Worm (Caenorhabditis elegans) whole organism, late embryonic: ENCODE measurements around the gene aman-2.
A peak's percentile ranks its signal among the peaks of the same experiment; 100 is the strongest.

Experiments used
- C08G9.2 ChIP-seq: sonication (generic microtip); optimal IDR thresholded peaks from 2 replicates; lab custom pipeline; 2016; ENCODE audit warnings: mild to moderate bottlenecking, missing genetic modification characterization, moderate library complexity, missing compliant biosample characterization
- K02D7.2 ChIP-seq: sonication (generic microtip); optimal IDR thresholded peaks from 2 replicates; lab custom pipeline; 2017; ENCODE audit warnings: mild to moderate bottlenecking, missing genetic modification characterization, missing compliant biosample characterization
- K09A11.1 ChIP-seq: sonication (generic microtip); optimal IDR thresholded peaks from 2 replicates; lab custom pipeline; 2017; ENCODE audit warnings: antibody characterized with exemption, mild to moderate bottlenecking, missing genetic modification characterization, missing compliant biosample characterization; ENCODE audit not compliant: insufficient read depth
- Y22D7AL.16 ChIP-seq: sonication (generic microtip); optimal IDR thresholded peaks from 2 replicates; lab custom pipeline; 2016; ENCODE audit warnings: missing genetic modification characterization, missing compliant biosample characterization
- ama-1 ChIP-seq: fragments of 150-350 bp; optimal IDR thresholded peaks from 2 replicates; lab custom pipeline; 2014
- ceh-14 ChIP-seq: sonication (generic microtip); optimal IDR thresholded peaks from 2 replicates; lab custom pipeline; 2016; ENCODE audit warnings: missing genotype, missing genetic modification characterization, missing compliant biosample characterization
- ceh-18 ChIP-seq: sonication (generic microtip); optimal IDR thresholded peaks from 2 replicates; lab custom pipeline; 2016; ENCODE audit warnings: missing genetic modification characterization, missing compliant biosample characterization
- ceh-24 ChIP-seq: sonication (generic microtip); optimal IDR thresholded peaks from 2 replicates; lab custom pipeline; 2016; ENCODE audit warnings: mild to moderate bottlenecking, missing genetic modification characterization, missing compliant biosample characterization
- ceh-31 ChIP-seq: sonication (generic microtip); optimal IDR thresholded peaks from 2 replicates; lab custom pipeline; 2016; ENCODE audit warnings: missing genetic modification characterization, missing compliant biosample characterization
- ceh-6 ChIP-seq: fragments of 200-800 bp; sonication (Bioruptor generic); optimal IDR thresholded peaks from 2 replicates; lab custom pipeline; 2018; ENCODE audit warnings: mild to moderate bottlenecking, missing genetic modification characterization, missing compliant biosample characterization
- ceh-9 ChIP-seq: sonication (generic microtip); optimal IDR thresholded peaks from 2 replicates; lab custom pipeline; 2016; ENCODE audit warnings: mild to moderate bottlenecking, missing genetic modification characterization, inconsistent platforms, missing compliant biosample characterization
- dve-1 ChIP-seq: sonication (generic microtip); optimal IDR thresholded peaks from 2 replicates; lab custom pipeline; 2017; ENCODE audit warnings: antibody characterized with exemption, mild to moderate bottlenecking, missing genetic modification characterization, missing compliant biosample characterization
- elt-4 ChIP-seq: sonication (generic microtip); optimal IDR thresholded peaks from 2 replicates; lab custom pipeline; 2016; ENCODE audit warnings: missing genetic modification characterization, missing compliant biosample characterization
- eyg-1 ChIP-seq: sonication (generic microtip); optimal IDR thresholded peaks from 2 replicates; lab custom pipeline; 2016; ENCODE audit warnings: missing genotype, missing genetic modification characterization, missing compliant biosample characterization
- fax-1 ChIP-seq: sonication (generic microtip); optimal IDR thresholded peaks from 2 replicates; lab custom pipeline; 2016; ENCODE audit warnings: missing genotype, missing genetic modification characterization, missing compliant biosample characterization
- fkh-10 ChIP-seq: fragments of 150-350 bp; optimal IDR thresholded peaks from 2 replicates; lab custom pipeline; 2014; ENCODE audit warnings: missing biosample characterization, missing genetic modification reagents, missing genetic modification characterization
- hlh-15 ChIP-seq: sonication (generic microtip); optimal IDR thresholded peaks from 2 replicates; lab custom pipeline; 2016; ENCODE audit warnings: missing genetic modification characterization, missing compliant biosample characterization
- hlh-30 ChIP-seq: sonication (generic microtip); optimal IDR thresholded peaks from 2 replicates; lab custom pipeline; 2017; ENCODE audit warnings: antibody characterized with exemption, missing genetic modification characterization, missing compliant biosample characterization; ENCODE audit not compliant: insufficient read depth
- hlh-6 ChIP-seq: sonication (generic microtip); optimal IDR thresholded peaks from 2 replicates; lab custom pipeline; 2016; ENCODE audit warnings: missing genotype, missing genetic modification characterization, missing compliant biosample characterization
- hlh-8 ChIP-seq: sonication (generic microtip); optimal IDR thresholded peaks from 2 replicates; lab custom pipeline; 2016; ENCODE audit warnings: missing genotype, missing genetic modification characterization, missing compliant biosample characterization
- lim-6 ChIP-seq: sonication (generic microtip); optimal IDR thresholded peaks from 2 replicates; lab custom pipeline; 2016; ENCODE audit warnings: missing genetic modification characterization, missing compliant biosample characterization
- madf-2 ChIP-seq: sonication (generic microtip); optimal IDR thresholded peaks from 2 replicates; lab custom pipeline; 2017; ENCODE audit warnings: missing genetic modification characterization, missing compliant biosample characterization
- mec-3 ChIP-seq: sonication (generic microtip); optimal IDR thresholded peaks from 2 replicates; lab custom pipeline; 2016; ENCODE audit warnings: borderline replicate concordance, missing genetic modification characterization, missing compliant biosample characterization
- nfya-1 ChIP-seq: sonication (generic microtip); optimal IDR thresholded peaks from 2 replicates; lab custom pipeline; 2017; ENCODE audit warnings: missing genetic modification characterization, mild to moderate bottlenecking, missing compliant biosample characterization, antibody characterized with exemption, moderate library complexity
- pha-2 ChIP-seq: sonication (generic microtip); optimal IDR thresholded peaks from 2 replicates; lab custom pipeline; 2017; ENCODE audit warnings: mild to moderate bottlenecking, missing genetic modification characterization, missing compliant biosample characterization
- pha-4 ChIP-seq: fragments of 150-350 bp; optimal IDR thresholded peaks from 2 replicates; lab custom pipeline; 2018; ENCODE audit warnings: missing biosample characterization, missing genetic modification reagents, missing genetic modification characterization
- pros-1 ChIP-seq: fragments of 150-350 bp; optimal IDR thresholded peaks from 2 replicates; lab custom pipeline; 2014; ENCODE audit warnings: missing biosample characterization, missing genetic modification reagents, missing genetic modification characterization
- rnt-1 ChIP-seq: sonication (generic microtip); optimal IDR thresholded peaks from 2 replicates; lab custom pipeline; 2016; ENCODE audit warnings: missing genetic modification characterization, missing compliant biosample characterization
- sox-2 ChIP-seq: fragments of 200-800 bp; sonication (Bioruptor generic); IDR thresholded peaks from 2 replicates; pipeline ENCODE4 v1.3.6; 2022; ENCODE audit warnings: missing genetic modification reagents, missing genetic modification characterization, missing compliant biosample characterization
- tbx-2 ChIP-seq: sonication (generic microtip); optimal IDR thresholded peaks from 2 replicates; lab custom pipeline; 2016; ENCODE audit warnings: missing genetic modification characterization, missing compliant biosample characterization
- unc-3 ChIP-seq, 2 experiments: fragments of 200-800 bp in 1 of 2; sonication (Bioruptor generic) in 1 of 2; sonication (generic microtip) in 1 of 2; conservative IDR thresholded peaks in 1 of 2; optimal IDR thresholded peaks in 1 of 2; 2 replicates each; pipeline versions ENCODE4 v1.3.6 to Lab custom; 2016 to 2022; ENCODE audit warnings: missing compliant biosample characterization in 2 of 2, missing genetic modification characterization in 2 of 2, missing genetic modification reagents in 1 of 2
- unc-55 ChIP-seq: sonication (generic microtip); optimal IDR thresholded peaks from 2 replicates; lab custom pipeline; 2017; ENCODE audit warnings: missing biosample characterization, missing genetic modification reagents, missing genetic modification characterization

aman-2 gene

ce11 chrV:11927346-11927745 lies 5.7 kb downstream of the aman-2 start, which contains the start of gene osm-6:
Gene osm-6 (minus strand): TSS chrV:11927446.
- no peak for TF ChIP-seq sox-2
- TF ChIP-seq unc-3 (GFP tag; conservative IDR thresholded peaks at IDR 0.05; lab: Robert Waterston, UW): no peak
- TF ChIP-seq unc-3 (tag; optimal IDR thresholded peaks at IDR 0.05; lab: Kevin White, UChicago): no peak
- TF ChIP-seq madf-2 (tag; lab: Kevin White, UChicago): no peak
- no peak for TF ChIP-seq hlh-8
- TF ChIP-seq hlh-30 (tag; lab: Kevin White, UChicago): no peak
- TF ChIP-seq pha-4: no peak
- no peak for TF ChIP-seq dve-1 (tag; lab: Kevin White, UChicago)
- TF ChIP-seq K02D7.2 (tag; lab: Kevin White, UChicago): no peak
- TF ChIP-seq, all 69 proteins: peak for 0

ce11 chrV:11921689-11922517 lies 11.1 kb downstream of the aman-2 start:
- TF ChIP-seq hlh-8 (no peak), hlh-6 (tag; lab: Kevin White, UChicago) (no peak), ceh-31 (tag; lab: Kevin White, UChicago) (peak; percentile 45), mec-3 (no peak), rnt-1 (tag; lab: Kevin White, UChicago) (peak; percentile 4), nfya-1 (peak; percentile 19), ceh-18 (tag; lab: Kevin White, UChicago) (peak; percentile 23), ama-1 (lab: Kevin White, UChicago) (no peak), unc-55 (peak; percentile 18)
- TF ChIP-seq, all 69 proteins: peak for 5

ce11 chrV:11921229-11921628 lies 11.8 kb downstream of the aman-2 start:
- no peak for TF ChIP-seq ceh-24 (tag; lab: Kevin White, UChicago)
- TF ChIP-seq rnt-1 (tag; lab: Kevin White, UChicago): no peak
- TF ChIP-seq ceh-9 (tag; lab: Kevin White, UChicago): no peak
- no peak for TF ChIP-seq ceh-14
- TF ChIP-seq unc-55: peak; percentile 55
- TF ChIP-seq mec-3: no peak

- TF ChIP-seq sox-2: no peak
- no peak for TF ChIP-seq C08G9.2 (tag; lab: Kevin White, UChicago)
- TF ChIP-seq tbx-2 (tag; lab: Kevin White, UChicago): no peak
- no peak for TF ChIP-seq pha-2 (tag; lab: Kevin White, UChicago)
- no peak for TF ChIP-seq K09A11.1 (tag; lab: Kevin White, UChicago)
- no peak for TF ChIP-seq ceh-6
- TF ChIP-seq nfya-1: no peak
- TF ChIP-seq eyg-1 (tag; lab: Kevin White, UChicago): no peak
- TF ChIP-seq Y22D7AL.16 (tag; lab: Kevin White, UChicago): no peak
Measured at ce11 chrV:11919639-11920038, 13.4 kb downstream of the aman-2 start.

- TF ChIP-seq C08G9.2 (tag; lab: Kevin White, UChicago) (no peak), fax-1 (no peak), fkh-10 (no peak), pros-1 (tag; lab: Kevin White, UChicago) (no peak), ceh-14 (no peak), pha-2 (tag; lab: Kevin White, UChicago) (no peak), elt-4 (tag; lab: Kevin White, UChicago) (no peak), lim-6 (tag; lab: Kevin White, UChicago) (no peak), hlh-15 (tag; lab: Kevin White, UChicago) (no peak)
Measured at ce11 chrV:11917186-11917585, 15.9 kb downstream of the aman-2 start, which contains the start of gene R31.2. Gene R31.2 (plus strand): TSS chrV:11917573.
